Fruit fly (Drosophila melanogaster) whole organism, embryonic: ENCODE data around the gene CG3815.
A peak's percentile ranks its signal among the peaks of the same experiment; 100 is the strongest.

Source experiments
- Bdp1 ChIP-seq: fragments of 200-800 bp; sonication (Bioruptor generic); optimal IDR thresholded peaks from 3 replicates; lab custom pipeline; 2016; ENCODE audit warnings: missing biosample characterization, missing genetic modification characterization
- CG10147 ChIP-seq: fragments of 200-800 bp; sonication (Bioruptor generic); optimal IDR thresholded peaks from 2 replicates; lab custom pipeline; 2019; ENCODE audit warnings: missing biosample characterization, mild to moderate bottlenecking, missing genetic modification characterization, moderate library complexity
- CG12236 ChIP-seq: fragments of 200-800 bp; sonication (Bioruptor generic); optimal IDR thresholded peaks from 2 replicates; lab custom pipeline; 2016; ENCODE audit warnings: missing biosample characterization, missing genetic modification characterization
- CG12744 ChIP-seq: fragments of 200-800 bp; sonication (Bioruptor generic); optimal IDR thresholded peaks from 2 replicates; lab custom pipeline; 2016; ENCODE audit warnings: missing biosample characterization, missing genetic modification characterization
- CG14710 ChIP-seq: fragments of 200-800 bp; sonication (Bioruptor generic); optimal IDR thresholded peaks from 3 replicates; lab custom pipeline; 2019; ENCODE audit warnings: missing biosample characterization, mild to moderate bottlenecking, missing genetic modification characterization, moderate library complexity
- CG14965 ChIP-seq: fragments of 200-800 bp; sonication (Bioruptor generic); optimal IDR thresholded peaks from 2 replicates; lab custom pipeline; 2016; ENCODE audit warnings: missing biosample characterization, missing genetic modification characterization, borderline replicate concordance
- CG15073 ChIP-seq: fragments of 200-800 bp; sonication (Bioruptor generic); optimal IDR thresholded peaks from 2 replicates; lab custom pipeline; 2016; ENCODE audit warnings: missing biosample characterization, missing genetic modification characterization
- CG1647 ChIP-seq: fragments of 200-800 bp; sonication (Bioruptor generic); optimal IDR thresholded peaks from 3 replicates; lab custom pipeline; 2016; ENCODE audit warnings: missing biosample characterization, missing genetic modification characterization
- CG16815 ChIP-seq: fragments of 200-800 bp; sonication (Bioruptor generic); optimal IDR thresholded peaks from 3 replicates; lab custom pipeline; 2017; ENCODE audit warnings: missing biosample characterization, mild to moderate bottlenecking, missing genetic modification characterization
- CG2875 ChIP-seq: fragments of 200-800 bp; sonication (Bioruptor generic); optimal IDR thresholded peaks from 2 replicates; lab custom pipeline; 2017; ENCODE audit warnings: missing biosample characterization, mild to moderate bottlenecking, missing genetic modification characterization, missing genetic modification reagents
- CG33213 ChIP-seq: fragments of 200-800 bp; sonication (Bioruptor generic); optimal IDR thresholded peaks from 3 replicates; lab custom pipeline; 2016; ENCODE audit warnings: missing biosample characterization, missing genetic modification characterization
- CG4707 ChIP-seq: fragments of 200-800 bp; sonication (Bioruptor generic); optimal IDR thresholded peaks from 2 replicates; lab custom pipeline; 2018; ENCODE audit warnings: missing biosample characterization, mild to moderate bottlenecking, missing genetic modification characterization, moderate library complexity
- CG7786 ChIP-seq: fragments of 200-800 bp; sonication (Bioruptor generic); optimal IDR thresholded peaks from 2 replicates; lab custom pipeline; 2016; ENCODE audit warnings: missing biosample characterization, missing genetic modification characterization
- CG7963 ChIP-seq: fragments of 200-800 bp; sonication (Bioruptor generic); IDR thresholded peaks from 3 replicates; pipeline ENCODE4 v1.3.6; 2022; ENCODE audit warnings: missing biosample characterization, missing genetic modification characterization; ENCODE audit not compliant: partially characterized antibody
- CG8944 ChIP-seq: fragments of 200-800 bp; sonication (Bioruptor generic); optimal IDR thresholded peaks from 3 replicates; lab custom pipeline; 2016; ENCODE audit warnings: missing biosample characterization, missing genetic modification characterization
- Dp ChIP-seq: fragments of 200-800 bp; sonication (Bioruptor generic); optimal IDR thresholded peaks from 2 replicates; lab custom pipeline; 2018; ENCODE audit warnings: missing biosample characterization, mild to moderate bottlenecking, missing genetic modification characterization, moderate library complexity
- E2f1 ChIP-seq: fragments of 200-800 bp; sonication (Bioruptor generic); IDR thresholded peaks from 2 replicates; pipeline ENCODE4 v1.3.6; 2022; ENCODE audit warnings: missing biosample characterization, missing genetic modification characterization
- Hey ChIP-seq: fragments of 200-800 bp; sonication (Bioruptor generic); optimal IDR thresholded peaks from 3 replicates; lab custom pipeline; 2018; ENCODE audit warnings: missing biosample characterization, mild to moderate bottlenecking, missing genetic modification characterization
- Hr3 ChIP-seq: fragments of 200-800 bp; sonication (Bioruptor generic); optimal IDR thresholded peaks from 3 replicates; lab custom pipeline; 2016; ENCODE audit warnings: missing biosample characterization, missing genetic modification characterization
- Nf-YB ChIP-seq: fragments of 200-800 bp; sonication (Bioruptor generic); optimal IDR thresholded peaks from 3 replicates; lab custom pipeline; 2019; ENCODE audit warnings: missing biosample characterization, mild to moderate bottlenecking, missing genetic modification characterization, moderate library complexity
- Ravus ChIP-seq: fragments of 200-800 bp; sonication (Bioruptor generic); IDR thresholded peaks from 2 replicates; pipeline ENCODE4 v1.3.6; 2022; ENCODE audit warnings: missing biosample characterization, missing genetic modification characterization
- Rfx ChIP-seq: fragments of 200-800 bp; sonication (Bioruptor generic); IDR thresholded peaks from 2 replicates; pipeline ENCODE4 v1.3.6; 2022; ENCODE audit warnings: missing biosample characterization, missing genetic modification characterization
- Scr ChIP-seq: fragments of 200-800 bp; sonication (Bioruptor generic); IDR thresholded peaks from 2 replicates; pipeline ENCODE4 v1.3.6; 2022; ENCODE audit warnings: missing biosample characterization, missing genetic modification characterization; ENCODE audit not compliant: partially characterized antibody
- Sry-β ChIP-seq: fragments of 200-800 bp; sonication (Bioruptor generic); optimal IDR thresholded peaks from 2 replicates; lab custom pipeline; 2018; ENCODE audit warnings: missing biosample characterization, mild to moderate bottlenecking, missing genetic modification characterization, moderate library complexity
- al ChIP-seq: fragments of 200-800 bp; sonication (Bioruptor generic); IDR thresholded peaks from 2 replicates; pipeline ENCODE4 v1.3.6; 2022; ENCODE audit warnings: missing biosample characterization, missing genetic modification characterization
- bab2 ChIP-seq: fragments of 200-800 bp; sonication (Bioruptor generic); optimal IDR thresholded peaks from 2 replicates; lab custom pipeline; 2016; ENCODE audit warnings: missing biosample characterization, missing genetic modification characterization
- chinmo ChIP-seq: fragments of 200-800 bp; sonication (Bioruptor generic); IDR thresholded peaks from 4 replicates; pipeline ENCODE4 v1.3.6; 2022; ENCODE audit warnings: missing biosample characterization, missing genetic modification characterization; ENCODE audit not compliant: partially characterized antibody
- crc ChIP-seq: fragments of 200-800 bp; sonication (Bioruptor generic); optimal IDR thresholded peaks from 2 replicates; lab custom pipeline; 2016; ENCODE audit warnings: missing biosample characterization, missing genetic modification characterization
- crol ChIP-seq: fragments of 200-800 bp; sonication (Bioruptor generic); IDR thresholded peaks from 2 replicates; pipeline ENCODE4 v1.3.6; 2022; ENCODE audit warnings: missing biosample characterization, missing genetic modification characterization
- dan ChIP-seq: fragments of 200-800 bp; sonication (Bioruptor generic); IDR thresholded peaks from 2 replicates; pipeline ENCODE4 v1.3.6; 2022; ENCODE audit warnings: missing biosample characterization, missing genetic modification characterization
- dimm ChIP-seq: fragments of 200-800 bp; sonication (Bioruptor generic); IDR thresholded peaks from 2 replicates; pipeline ENCODE4 v1.3.6; 2022; ENCODE audit warnings: missing biosample characterization, missing genetic modification characterization
- emc ChIP-seq: fragments of 200-800 bp; sonication (Bioruptor generic); optimal IDR thresholded peaks from 2 replicates; lab custom pipeline; 2016; ENCODE audit warnings: missing biosample characterization, missing genetic modification characterization
- eyg ChIP-seq: fragments of 200-800 bp; sonication (Bioruptor generic); optimal IDR thresholded peaks from 3 replicates; lab custom pipeline; 2016; ENCODE audit warnings: missing biosample characterization, missing genetic modification characterization
- fd64A ChIP-seq: fragments of 200-800 bp; sonication (Bioruptor generic); optimal IDR thresholded peaks from 3 replicates; lab custom pipeline; 2018; ENCODE audit warnings: missing biosample characterization, mild to moderate bottlenecking, missing genetic modification characterization
- ftz-f1 ChIP-seq: fragments of 200-800 bp; sonication (Bioruptor generic); optimal IDR thresholded peaks from 2 replicates; lab custom pipeline; 2016; ENCODE audit warnings: missing biosample characterization, missing genetic modification characterization
- gcm ChIP-seq: fragments of 200-800 bp; sonication (Bioruptor generic); optimal IDR thresholded peaks from 2 replicates; lab custom pipeline; 2019; ENCODE audit warnings: missing biosample characterization, mild to moderate bottlenecking, missing genetic modification characterization, moderate library complexity
- gro ChIP-seq: fragments of 200-800 bp; sonication (Bioruptor generic); optimal IDR thresholded peaks from 2 replicates; lab custom pipeline; 2016; ENCODE audit warnings: missing biosample characterization, missing genetic modification characterization
- hth ChIP-seq: fragments of >200 bp; optimal IDR thresholded peaks from 2 replicates; lab custom pipeline; 2017; ENCODE audit warnings: inconsistent platforms
- klu ChIP-seq: fragments of 200-800 bp; sonication (Bioruptor generic); IDR thresholded peaks from 2 replicates; pipeline ENCODE4 v1.3.6; 2022; ENCODE audit warnings: missing biosample characterization, missing genetic modification characterization
- kni ChIP-seq: fragments of 200-800 bp; sonication (Bioruptor generic); optimal IDR thresholded peaks from 3 replicates; lab custom pipeline; 2017; ENCODE audit warnings: mild to moderate bottlenecking, missing biosample characterization, missing genetic modification reagents, missing genetic modification characterization
- lilli ChIP-seq: fragments of 200-800 bp; sonication (Bioruptor generic); optimal IDR thresholded peaks from 3 replicates; lab custom pipeline; 2016; ENCODE audit warnings: missing biosample characterization, missing genetic modification characterization
- maf-S ChIP-seq: fragments of 200-800 bp; sonication (Bioruptor generic); optimal IDR thresholded peaks from 2 replicates; lab custom pipeline; 2016; ENCODE audit warnings: missing biosample characterization, missing genetic modification characterization
- mirr ChIP-seq: fragments of 200-800 bp; sonication (Bioruptor generic); optimal IDR thresholded peaks from 3 replicates; lab custom pipeline; 2018; ENCODE audit warnings: missing biosample characterization, mild to moderate bottlenecking, missing genetic modification characterization
- mld ChIP-seq: fragments of 200-800 bp; sonication (Bioruptor generic); IDR thresholded peaks from 3 replicates; pipeline ENCODE4 v1.3.6; 2022; ENCODE audit warnings: missing biosample characterization, missing genetic modification characterization; ENCODE audit not compliant: partially characterized antibody
- nau ChIP-seq: fragments of 200-800 bp; sonication (Bioruptor generic); optimal IDR thresholded peaks from 3 replicates; lab custom pipeline; 2017; ENCODE audit warnings: missing biosample characterization, mild to moderate bottlenecking, missing genetic modification characterization, missing genetic modification reagents
- prd ChIP-seq, 3 experiments: fragments of >200 bp in 2 of 3; fragments of 200-800 bp in 1 of 3; sonication (Bioruptor generic) in 1 of 3; optimal IDR thresholded peaks in 2 of 3; IDR thresholded peaks in 1 of 3; 2 replicates in 2 of 3; 3 replicates in 1 of 3; pipeline versions ENCODE4 v1.3.6 to Lab custom; 2017 to 2022; ENCODE audit warnings: missing biosample characterization in 1 of 3, missing genetic modification characterization in 1 of 3
- sens ChIP-seq: fragments of 200-800 bp; sonication (Bioruptor generic); peaks from one replicate; lab custom pipeline; 2016; ENCODE audit warnings: missing biosample characterization, missing genetic modification characterization
- sr ChIP-seq: fragments of 200-800 bp; sonication (Bioruptor generic); IDR thresholded peaks from 3 replicates; pipeline ENCODE4 v1.3.6; 2022; ENCODE audit warnings: missing biosample characterization, missing genetic modification characterization
- tna ChIP-seq: fragments of 200-800 bp; sonication (Bioruptor generic); IDR thresholded peaks from 2 replicates; pipeline ENCODE4 v1.3.6; 2022; ENCODE audit warnings: missing biosample characterization, missing genetic modification characterization; ENCODE audit not compliant: partially characterized antibody
- zfh1 ChIP-seq: fragments of 200-800 bp; sonication (Bioruptor generic); IDR thresholded peaks from 3 replicates; pipeline ENCODE4 v1.3.6; 2022; ENCODE audit warnings: missing biosample characterization, missing genetic modification characterization

Gene CG3815

dm6 chrX:6339970-6340548, 44.9 kb downstream of the CG3815 start (continued):
- TF ChIP-seq prd (optimal IDR thresholded peaks at IDR 0.05; lab: Kevin White, UChicago), result no peak
- peak; percentile 68; the same call in 2 of the 3 replicates for TF ChIP-seq prd (GFP tag; IDR thresholded peaks at IDR 0.05; lab: Robert Waterston, UW)
- TF ChIP-seq CG7963 (GFP tag; lab: Robert Waterston, UW), result no peak
- TF ChIP-seq CG8944 (GFP tag; lab: Kevin White, UChicago), result no peak
- TF ChIP-seq hth (lab: Kevin White, UChicago), result no peak
- no peak; the same call in 1 of the 2 replicates for TF ChIP-seq Ravus
- TF ChIP-seq Scr, result no peak
- TF ChIP-seq dimm (GFP tag; lab: Robert Waterston, UW), result no peak
- peak; percentile 8 for TF ChIP-seq CG14710 (tag; lab: Kevin White, UChicago)
- peak; percentile 66 for TF ChIP-seq E2f1 (GFP tag; lab: Robert Waterston, UW)
- peak; percentile 21 for TF ChIP-seq CG33213 (GFP tag; lab: Kevin White, UChicago)
- peak; percentile 9 for TF ChIP-seq CG4707 (GFP tag; lab: Kevin White, UChicago)
- TF ChIP-seq Hey, result no peak
- no peak for TF ChIP-seq nau (GFP tag; lab: Kevin White, UChicago)
- TF ChIP-seq sens (GFP tag; lab: Kevin White, UChicago), result peak; percentile 85
- peak; percentile 65 for TF ChIP-seq gro (GFP tag; lab: Kevin White, UChicago)
- no peak for TF ChIP-seq dan (GFP tag; lab: Robert Waterston, UW)
- peak; percentile 43 for TF ChIP-seq bab2 (GFP tag; lab: Kevin White, UChicago)
- TF ChIP-seq Hr3 (GFP tag; lab: Kevin White, UChicago), result no peak
- TF ChIP-seq crc (GFP tag; lab: Kevin White, UChicago), result no peak
- peak; percentile 34 for TF ChIP-seq CG1647 (GFP tag; lab: Kevin White, UChicago)
- TF ChIP-seq CG10147 (GFP tag; lab: Kevin White, UChicago), result peak; percentile 16
- no peak for TF ChIP-seq mld (GFP tag; lab: Robert Waterston, UW)
- TF ChIP-seq Nf-YB (GFP tag; lab: Kevin White, UChicago), result no peak
- no peak for TF ChIP-seq emc (GFP tag; lab: Kevin White, UChicago)
- peak; percentile 41; the same call in 1 of the 2 replicates for TF ChIP-seq al (GFP tag; lab: Robert Waterston, UW)
- TF ChIP-seq chinmo (GFP tag; lab: Robert Waterston, UW), result no peak
- peak; percentile 59 for TF ChIP-seq lilli (GFP tag; lab: Kevin White, UChicago)
- TF ChIP-seq Sry-β, result no peak
- no peak for TF ChIP-seq CG12744 (GFP tag; lab: Kevin White, UChicago)
- no peak for TF ChIP-seq tna (GFP tag; lab: Robert Waterston, UW)
- peak; percentile 27 for TF ChIP-seq fd64A
- no peak for TF ChIP-seq CG14965 (GFP tag; lab: Kevin White, UChicago)
- TF ChIP-seq Bdp1, result no peak
- peak; percentile 12 for TF ChIP-seq CG7786 (GFP tag; lab: Kevin White, UChicago)
- TF ChIP-seq CG12236 (GFP tag; lab: Kevin White, UChicago), result no peak
- TF ChIP-seq Rfx (GFP tag; lab: Robert Waterston, UW), result peak; percentile 70
- TF ChIP-seq ftz-f1 (GFP tag; lab: Kevin White, UChicago), result no peak
- no peak for TF ChIP-seq Dp (GFP tag; lab: Kevin White, UChicago)
- TF ChIP-seq eyg (GFP tag; lab: Kevin White, UChicago), result no peak
- no peak for TF ChIP-seq sr (GFP tag; lab: Robert Waterston, UW)
- TF ChIP-seq CG15073 (GFP tag; lab: Kevin White, UChicago), result no peak
- no peak for TF ChIP-seq kni (GFP tag; lab: Kevin White, UChicago)
- TF ChIP-seq gcm (GFP tag; lab: Kevin White, UChicago), result peak; percentile 24
- TF ChIP-seq klu, result peak; percentile 50
- TF ChIP-seq crol (GFP tag; lab: Robert Waterston, UW), result peak; percentile 44
- peak; percentile 73 for TF ChIP-seq zfh1 (GFP tag; lab: Robert Waterston, UW)
- no peak for TF ChIP-seq CG16815
- TF ChIP-seq mirr, result no peak
- no peak for TF ChIP-seq CG2875 (GFP tag; lab: Kevin White, UChicago)
- TF ChIP-seq maf-S (GFP tag; lab: Kevin White, UChicago), result peak; percentile 17
